Worm (Caenorhabditis elegans): Measurements from ENCODE around the gene ZC513.3.

DNA sequence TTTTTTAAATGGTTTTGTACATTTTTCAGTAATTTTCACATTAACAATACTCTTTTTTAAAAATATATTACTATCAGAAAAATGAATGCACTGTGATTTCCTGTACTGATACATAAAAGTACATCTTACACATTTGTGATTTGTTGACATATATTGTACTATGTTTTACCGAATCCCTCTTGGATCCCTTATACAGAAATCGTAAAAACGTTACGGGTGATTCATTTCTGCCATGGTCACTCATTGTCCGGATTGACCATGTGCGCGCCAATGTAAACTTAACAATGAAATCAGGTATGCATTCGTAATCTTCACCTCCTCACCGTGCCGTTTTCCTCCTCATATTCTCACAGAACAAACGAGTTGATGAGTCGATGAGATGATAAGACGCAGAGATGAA, 7.3 kb downstream of the ZC513.3 start, which contains the start of gene ZC513.2:
- TF ChIP-seq W03F9.2 (tag; optimal IDR thresholded peaks at IDR 0.05), result no peak
- no peak for TF ChIP-seq him-1 (tag; optimal IDR thresholded peaks at IDR 0.05)
- TF ChIP-seq dao-5 (tag; optimal IDR thresholded peaks at IDR 0.05), result no peak

All from whole organism, L4/young adult.